Fruit fly (Drosophila melanogaster) whole organism, embryonic: ENCODE measurements around the gene Est-6.
A peak's percentile ranks its signal among the peaks of the same experiment; 100 is the strongest.

Source experiments
- Adf1 ChIP-seq: fragments of 200-800 bp; sonication (Bioruptor generic); IDR thresholded peaks from 2 replicates; pipeline ENCODE4 v1.3.6; 2022; ENCODE audit warnings: missing biosample characterization, missing genetic modification characterization
- CG10366 ChIP-seq: fragments of 200-800 bp; sonication (Bioruptor generic); IDR thresholded peaks from 2 replicates; pipeline ENCODE4 v1.3.6; 2022; ENCODE audit warnings: missing biosample characterization, missing genetic modification characterization
- CG11560 ChIP-seq: fragments of 200-800 bp; sonication (Bioruptor generic); IDR thresholded peaks from 3 replicates; pipeline ENCODE4 v1.3.6; 2022; ENCODE audit warnings: missing biosample characterization, missing genetic modification characterization
- CG11695 ChIP-seq: fragments of 200-800 bp; sonication (Bioruptor generic); IDR thresholded peaks from 3 replicates; pipeline ENCODE4 v1.3.6; 2022; ENCODE audit warnings: missing biosample characterization, missing genetic modification characterization
- CG14014 ChIP-seq: fragments of 200-800 bp; sonication (Bioruptor generic); IDR thresholded peaks from 2 replicates; pipeline ENCODE4 v1.3.6; 2022; ENCODE audit warnings: missing biosample characterization, missing genetic modification characterization
- CG14441 ChIP-seq: fragments of 200-800 bp; sonication (Bioruptor generic); IDR thresholded peaks from 2 replicates; pipeline ENCODE4 v1.3.6; 2022; ENCODE audit warnings: missing biosample characterization, missing genetic modification characterization
- CG15514 ChIP-seq: fragments of 200-800 bp; sonication (Bioruptor generic); optimal IDR thresholded peaks from 3 replicates; lab custom pipeline; 2017; ENCODE audit warnings: missing biosample characterization, missing genetic modification characterization, mild to moderate bottlenecking, moderate library complexity, missing genetic modification reagents
- CG17385 ChIP-seq: fragments of 200-800 bp; sonication (Bioruptor generic); optimal IDR thresholded peaks from 3 replicates; lab custom pipeline; 2018; ENCODE audit warnings: missing biosample characterization, mild to moderate bottlenecking, missing genetic modification characterization
- CG17612 ChIP-seq: fragments of 200-800 bp; sonication (Bioruptor generic); IDR thresholded peaks from 2 replicates; pipeline ENCODE4 v1.3.6; 2022; ENCODE audit warnings: missing biosample characterization, missing genetic modification characterization
- CG32532 ChIP-seq: fragments of 200-800 bp; sonication (Bioruptor generic); IDR thresholded peaks from 2 replicates; pipeline ENCODE4 v1.3.6; 2022; ENCODE audit warnings: missing biosample characterization, missing genetic modification characterization
- CG32772 ChIP-seq: fragments of 200-800 bp; sonication (Bioruptor generic); IDR thresholded peaks from 2 replicates; pipeline ENCODE4 v1.3.6; 2022; ENCODE audit warnings: missing biosample characterization, missing genetic modification characterization
- CG5953 ChIP-seq: fragments of 200-800 bp; sonication (Bioruptor generic); IDR thresholded peaks from 2 replicates; pipeline ENCODE4 v1.3.6; 2022; ENCODE audit warnings: missing biosample characterization, missing genetic modification characterization
- CG7372 ChIP-seq: fragments of 200-800 bp; sonication (Bioruptor generic); IDR thresholded peaks from 2 replicates; pipeline ENCODE4 v1.3.6; 2022; ENCODE audit warnings: missing biosample characterization, missing genetic modification characterization
- CG7963 ChIP-seq: fragments of 200-800 bp; sonication (Bioruptor generic); IDR thresholded peaks from 3 replicates; pipeline ENCODE4 v1.3.6; 2022; ENCODE audit warnings: missing biosample characterization, missing genetic modification characterization; ENCODE audit not compliant: partially characterized antibody
- CG8388 ChIP-seq: fragments of 200-800 bp; sonication (Bioruptor generic); optimal IDR thresholded peaks from 2 replicates; lab custom pipeline; 2019; ENCODE audit warnings: missing biosample characterization, mild to moderate bottlenecking, missing genetic modification characterization, moderate library complexity
- CG8478 ChIP-seq: fragments of >200 bp; optimal IDR thresholded peaks from 2 replicates; lab custom pipeline; 2018
- Dip3 ChIP-seq: fragments of 200-800 bp; sonication (Bioruptor generic); optimal IDR thresholded peaks from 3 replicates; lab custom pipeline; 2016; ENCODE audit warnings: missing biosample characterization, missing genetic modification characterization
- H2.0 ChIP-seq: fragments of 200-800 bp; sonication (Bioruptor generic); IDR thresholded peaks from 2 replicates; pipeline ENCODE4 v1.3.6; 2022; ENCODE audit warnings: missing biosample characterization, missing genetic modification characterization
- HLH3B ChIP-seq: fragments of 200-800 bp; sonication (Bioruptor generic); IDR thresholded peaks from 2 replicates; pipeline ENCODE4 v1.3.6; 2022; ENCODE audit warnings: missing biosample characterization, missing genetic modification characterization
- Hr39 ChIP-seq: fragments of >200 bp; optimal IDR thresholded peaks from 2 replicates; lab custom pipeline; 2017
- Hsf ChIP-seq: fragments of 200-800 bp; sonication (Bioruptor generic); optimal IDR thresholded peaks from 3 replicates; lab custom pipeline; 2016; ENCODE audit warnings: missing biosample characterization, missing genetic modification characterization
- NFAT ChIP-seq: fragments of 200-800 bp; sonication (Bioruptor generic); IDR thresholded peaks from 2 replicates; pipeline ENCODE4 v1.3.6; 2022; ENCODE audit warnings: missing biosample characterization, missing genetic modification characterization
- Nf-YA ChIP-seq: fragments of 200-800 bp; sonication (Bioruptor generic); IDR thresholded peaks from 2 replicates; pipeline ENCODE4 v1.3.6; 2022; ENCODE audit warnings: missing biosample characterization, missing genetic modification characterization
- Oli ChIP-seq: fragments of 200-800 bp; sonication (Bioruptor generic); optimal IDR thresholded peaks from 2 replicates; lab custom pipeline; 2018; ENCODE audit warnings: missing biosample characterization, mild to moderate bottlenecking, missing genetic modification characterization, moderate library complexity
- Rx ChIP-seq: fragments of 200-800 bp; sonication (Bioruptor generic); IDR thresholded peaks from 2 replicates; pipeline ENCODE4 v1.3.6; 2022; ENCODE audit warnings: missing biosample characterization, missing genetic modification characterization
- Scr ChIP-seq: fragments of 200-800 bp; sonication (Bioruptor generic); IDR thresholded peaks from 2 replicates; pipeline ENCODE4 v1.3.6; 2022; ENCODE audit warnings: missing biosample characterization, missing genetic modification characterization; ENCODE audit not compliant: partially characterized antibody
- Sox102F ChIP-seq: fragments of 200-800 bp; sonication (Bioruptor generic); optimal IDR thresholded peaks from 2 replicates; lab custom pipeline; 2018; ENCODE audit warnings: missing biosample characterization, mild to moderate bottlenecking, missing genetic modification characterization, moderate library complexity
- Sry-β ChIP-seq: fragments of 200-800 bp; sonication (Bioruptor generic); optimal IDR thresholded peaks from 2 replicates; lab custom pipeline; 2018; ENCODE audit warnings: missing biosample characterization, mild to moderate bottlenecking, missing genetic modification characterization, moderate library complexity
- Xbp1 ChIP-seq: fragments of 200-800 bp; sonication (Bioruptor generic); optimal IDR thresholded peaks from 3 replicates; lab custom pipeline; 2016; ENCODE audit warnings: missing biosample characterization, mild to moderate bottlenecking, missing genetic modification characterization
- Xrp1 ChIP-seq: fragments of 200-800 bp; sonication (Bioruptor generic); IDR thresholded peaks from 2 replicates; pipeline ENCODE4 v1.3.6; 2022; ENCODE audit warnings: missing biosample characterization, missing genetic modification characterization
- aop ChIP-seq: fragments of 200-800 bp; sonication (Bioruptor generic); IDR thresholded peaks from 2 replicates; pipeline ENCODE4 v1.3.6; 2022; ENCODE audit warnings: missing biosample characterization, missing genetic modification characterization
- crp ChIP-seq, 2 experiments: fragments of 200-800 bp; sonication (Bioruptor generic); optimal IDR thresholded peaks; 2 replicates in 1 of 2; 3 replicates in 1 of 2; lab custom pipeline; 2017; ENCODE audit warnings: missing biosample characterization in 2 of 2, missing genetic modification characterization in 2 of 2, mild to moderate bottlenecking in 1 of 2, moderate library complexity in 1 of 2
- dysf ChIP-seq: fragments of 200-800 bp; sonication (Bioruptor generic); IDR thresholded peaks from 3 replicates; pipeline ENCODE4 v1.3.6; 2022; ENCODE audit warnings: missing biosample characterization, missing genetic modification characterization
- gce ChIP-seq: fragments of 200-800 bp; sonication (Bioruptor generic); IDR thresholded peaks from 3 replicates; pipeline ENCODE4 v1.3.6; 2022; ENCODE audit warnings: missing biosample characterization, missing genetic modification characterization
- gsb-n ChIP-seq: fragments of 200-800 bp; sonication (Bioruptor generic); optimal IDR thresholded peaks from 3 replicates; lab custom pipeline; 2018; ENCODE audit warnings: missing biosample characterization, mild to moderate bottlenecking, missing genetic modification characterization
- hkb ChIP-seq, 2 experiments: fragments of 200-800 bp in 1 of 2; fragments of >200 bp in 1 of 2; sonication (Bioruptor generic) in 1 of 2; IDR thresholded peaks in 1 of 2; optimal IDR thresholded peaks in 1 of 2; 2 replicates each; pipeline versions ENCODE4 v1.3.6 to Lab custom; 2017 to 2022; ENCODE audit warnings: missing biosample characterization in 1 of 2, missing genetic modification characterization in 1 of 2
- lov ChIP-seq, 2 experiments: fragments of 200-800 bp in 1 of 2; fragments of >200 bp in 1 of 2; sonication (Bioruptor generic) in 1 of 2; IDR thresholded peaks in 1 of 2; optimal IDR thresholded peaks in 1 of 2; 2 replicates in 1 of 2; 3 replicates in 1 of 2; pipeline versions ENCODE4 v1.3.6 to Lab custom; 2017 to 2022; ENCODE audit warnings: missing biosample characterization in 1 of 2, missing genetic modification characterization in 1 of 2
- nerfin-1 ChIP-seq: fragments of 200-800 bp; sonication (Bioruptor generic); optimal IDR thresholded peaks from 3 replicates; lab custom pipeline; 2019; ENCODE audit warnings: missing biosample characterization, mild to moderate bottlenecking, missing genetic modification characterization, moderate library complexity
- pnt ChIP-seq: fragments of 200-800 bp; sonication (Bioruptor generic); optimal IDR thresholded peaks from 3 replicates; lab custom pipeline; 2016; ENCODE audit warnings: missing biosample characterization, missing genetic modification characterization
- rib ChIP-seq: fragments of 200-800 bp; sonication (Bioruptor generic); IDR thresholded peaks from 2 replicates; pipeline ENCODE4 v1.3.6; 2022; ENCODE audit warnings: missing biosample characterization, missing genetic modification characterization
- row ChIP-seq: fragments of 200-800 bp; sonication (Bioruptor generic); IDR thresholded peaks from 3 replicates; pipeline ENCODE4 v1.3.6; 2022; ENCODE audit warnings: missing biosample characterization, missing genetic modification characterization
- slbo ChIP-seq: fragments of 200-800 bp; sonication (Bioruptor generic); IDR thresholded peaks from 2 replicates; pipeline ENCODE4 v1.3.6; 2022; ENCODE audit warnings: missing biosample characterization, missing genetic modification characterization
- sqz ChIP-seq: fragments of 200-800 bp; sonication (Bioruptor generic); optimal IDR thresholded peaks from 3 replicates; lab custom pipeline; 2018; ENCODE audit warnings: missing biosample characterization, mild to moderate bottlenecking, missing genetic modification characterization
- sr ChIP-seq: fragments of 200-800 bp; sonication (Bioruptor generic); IDR thresholded peaks from 3 replicates; pipeline ENCODE4 v1.3.6; 2022; ENCODE audit warnings: missing biosample characterization, missing genetic modification characterization
- ssp ChIP-seq: fragments of 200-800 bp; sonication (Bioruptor generic); IDR thresholded peaks from 2 replicates; pipeline ENCODE4 v1.3.6; 2022; ENCODE audit warnings: missing biosample characterization, missing genetic modification characterization

The Est-6 gene

DNA sequence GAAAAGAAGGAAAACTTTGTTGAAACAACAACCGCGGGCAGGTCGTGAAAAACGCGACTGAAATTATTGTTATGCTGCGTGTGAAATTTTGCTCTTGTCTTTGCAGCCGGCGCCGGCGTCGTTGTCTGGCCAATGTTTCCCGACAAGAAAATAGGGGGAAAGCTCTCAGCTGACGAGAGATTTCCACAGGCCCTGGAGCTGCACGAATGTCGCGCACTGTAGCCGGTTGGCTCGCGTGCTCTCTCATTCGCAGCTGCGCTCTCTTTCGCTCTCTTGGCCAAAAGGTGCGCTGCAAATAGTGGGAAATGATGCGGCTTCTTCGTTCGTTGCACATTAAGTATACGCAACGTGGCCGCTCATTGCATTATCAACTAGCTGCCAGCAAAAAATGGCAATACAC, 24.9 kb upstream of the Est-6 start, which contains the start of gene CG9760 (continued):
- TF ChIP-seq lov (optimal IDR thresholded peaks at IDR 0.05; lab: Kevin White, UChicago) (no peak), lov (GFP tag; IDR thresholded peaks at IDR 0.05; lab: Robert Waterston, UW) (0 out of 3 replicates have a peak, but pooled peaks have one; percentile 35), Hsf (GFP tag; lab: Kevin White, UChicago) (peak; percentile 1), CG32772 (GFP tag; lab: Robert Waterston, UW) (peak; percentile 26; the same call in 1 of the 2 replicates), CG10366 (GFP tag; lab: Robert Waterston, UW) (peak; percentile 34), CG14441 (peak; percentile 47), Xrp1 (GFP tag; lab: Robert Waterston, UW) (peak; percentile 22; the same call in 1 of the 2 replicates), CG11560 (no peak), crp (GFP tag; optimal IDR thresholded peaks at IDR 0.05; lab: Kevin White, UChicago) (peak in 1 of 2 experiments; percentile 53), CG32532 (GFP tag; lab: Robert Waterston, UW) (peak; percentile 42; the same call in 1 of the 2 replicates), Nf-YA (GFP tag; lab: Robert Waterston, UW) (no peak), Dip3 (no peak), CG15514 (GFP tag; lab: Kevin White, UChicago) (no peak), CG7963 (GFP tag; lab: Robert Waterston, UW) (no peak), sqz (no peak), Scr (GFP tag; lab: Robert Waterston, UW) (no peak), hkb (optimal IDR thresholded peaks at IDR 0.05; lab: Kevin White, UChicago) (no peak), hkb (GFP tag; IDR thresholded peaks at IDR 0.05; lab: Robert Waterston, UW) (peak; percentile 65; the same call in 1 of the 2 replicates), Rx (GFP tag; lab: Robert Waterston, UW) (0 out of 2 replicates have a peak, but pooled peaks have one; percentile 22), nerfin-1 (no peak), slbo (GFP tag; lab: Robert Waterston, UW) (peak; percentile 25; the same call in 1 of the 2 replicates), H2.0 (GFP tag; lab: Robert Waterston, UW) (0 out of 2 replicates have a peak, but pooled peaks have one; percentile 5), row (GFP tag; lab: Robert Waterston, UW) (peak; percentile 36; the same call in 1 of the 3 replicates), dysf (GFP tag; lab: Robert Waterston, UW) (peak; percentile 56; the same call in 2 of the 3 replicates), Adf1 (GFP tag; lab: Robert Waterston, UW) (peak; percentile 40; the same call in 1 of the 2 replicates), CG5953 (GFP tag; lab: Robert Waterston, UW) (peak; percentile 44; the same call in 1 of the 2 replicates), aop (no peak), ssp (0 out of 2 replicates have a peak, but pooled peaks have one; percentile 11), CG11695 (GFP tag; lab: Robert Waterston, UW) (peak; percentile 88), sr (no peak), Oli (tag; lab: Kevin White, UChicago) (peak; percentile 12), rib (GFP tag; lab: Robert Waterston, UW) (no peak), Xbp1 (GFP tag; lab: Kevin White, UChicago) (peak; percentile 18), CG7372 (GFP tag; lab: Robert Waterston, UW) (peak; percentile 66; the same call in 1 of the 2 replicates), Sox102F (GFP tag; lab: Kevin White, UChicago) (peak; percentile 29), CG8388 (peak; percentile 34), gsb-n (tag; lab: Kevin White, UChicago) (no peak), HLH3B (GFP tag; lab: Robert Waterston, UW) (0 out of 2 replicates have a peak, but pooled peaks have one; percentile 39), CG17612 (no peak), gce (GFP tag; lab: Robert Waterston, UW) (0 out of 3 replicates have a peak, but pooled peaks have one; percentile 12), Sry-β (GFP tag; lab: Kevin White, UChicago) (no peak), CG14014 (GFP tag; lab: Robert Waterston, UW) (no peak), pnt (GFP tag; lab: Kevin White, UChicago) (peak; percentile 2), CG17385 (GFP tag; lab: Kevin White, UChicago) (peak; percentile 5), Hr39 (lab: Kevin White, UChicago) (no peak), CG8478 (lab: Kevin White, UChicago) (no peak), NFAT (GFP tag; lab: Robert Waterston, UW) (0 out of 2 replicates have a peak, but pooled peaks have one; percentile 12)
